Worm (Caenorhabditis elegans) whole organism, mixed stage, embryonic: ENCODE measurements around the gene chil-25.

Source experiments
- bed-3 ChIP-seq: fragments of 200-800 bp; sonication (Bioruptor generic); optimal IDR thresholded peaks from 3 replicates; lab custom pipeline; 2018; ENCODE audit warnings: mild to moderate bottlenecking, missing genetic modification characterization, moderate library complexity, missing compliant biosample characterization
- ces-1 ChIP-seq: fragments of 150-350 bp; optimal IDR thresholded peaks from 2 replicates; lab custom pipeline; 2014; ENCODE audit warnings: missing biosample characterization, missing genetic modification reagents, missing genetic modification characterization
- elt-3 ChIP-seq: fragments of 150-350 bp; optimal IDR thresholded peaks from 2 replicates; lab custom pipeline; 2014; ENCODE audit warnings: missing biosample characterization, missing genetic modification characterization
- flh-1 ChIP-seq: fragments of 200-800 bp; sonication (Bioruptor generic); optimal IDR thresholded peaks from 2 replicates; lab custom pipeline; 2018; ENCODE audit warnings: mild to moderate bottlenecking, missing genetic modification characterization, moderate library complexity, missing compliant biosample characterization
- lsy-2 ChIP-seq: fragments of 150-350 bp; optimal IDR thresholded peaks from 2 replicates; lab custom pipeline; 2014; ENCODE audit warnings: missing biosample characterization, missing genetic modification characterization
- mab-5 ChIP-seq: fragments of 150-350 bp; optimal IDR thresholded peaks from 2 replicates; lab custom pipeline; 2014; ENCODE audit warnings: missing biosample characterization, missing genetic modification characterization
- nhr-12 ChIP-seq: fragments of 150-350 bp; optimal IDR thresholded peaks from 2 replicates; lab custom pipeline; 2014; ENCODE audit warnings: missing biosample characterization, missing genetic modification characterization
- nhr-237 ChIP-seq: fragments of 150-350 bp; optimal IDR thresholded peaks from 2 replicates; lab custom pipeline; 2014; ENCODE audit warnings: missing biosample characterization, missing genetic modification characterization
- nhr-76 ChIP-seq: sonication (generic microtip); optimal IDR thresholded peaks from 2 replicates; lab custom pipeline; 2017; ENCODE audit warnings: missing biosample characterization, missing genetic modification characterization
- pha-4 ChIP-seq: fragments of 150-350 bp; optimal IDR thresholded peaks from 2 replicates; lab custom pipeline; 2018; ENCODE audit warnings: missing biosample characterization, missing genetic modification reagents, missing genetic modification characterization
- sem-2 ChIP-seq: fragments of 200-800 bp; sonication (Bioruptor generic); optimal IDR thresholded peaks from 2 replicates; lab custom pipeline; 2018; ENCODE audit warnings: mild to moderate bottlenecking, missing genetic modification characterization, missing compliant biosample characterization
- snpc-4 ChIP-seq: fragments of 150-350 bp; optimal IDR thresholded peaks from 2 replicates; lab custom pipeline; 2014; ENCODE audit warnings: missing biosample characterization, missing genetic modification characterization
- tbx-8 ChIP-seq: fragments of 200-800 bp; sonication (Bioruptor generic); optimal IDR thresholded peaks from 2 replicates; lab custom pipeline; 2018; ENCODE audit warnings: mild to moderate bottlenecking, missing genetic modification characterization, moderate library complexity, missing compliant biosample characterization
- unc-62 ChIP-seq: fragments of 150-350 bp; optimal IDR thresholded peaks from 2 replicates; lab custom pipeline; 2014; ENCODE audit warnings: missing biosample characterization, missing genetic modification reagents, missing genetic modification characterization

ce11 chrII:9438227-9438626 is 36.0 kb downstream of the chil-25 start, which contains the start of gene chil-13:
- TF ChIP-seq elt-3 (tag; lab: Kevin White, UChicago) (no peak), nhr-76 (no peak), tbx-8 (GFP tag; lab: Kevin White, UChicago) (no peak), snpc-4 (tag; lab: Kevin White, UChicago) (no peak), bed-3 (GFP tag; lab: Kevin White, UChicago) (no peak), nhr-237 (tag; lab: Kevin White, UChicago) (no peak), lsy-2 (tag; lab: Kevin White, UChicago) (no peak), sem-2 (no peak), ces-1 (GFP tag; lab: Kevin White, UChicago) (no peak), nhr-12 (no peak), flh-1 (GFP tag; lab: Kevin White, UChicago) (no peak), mab-5 (tag; lab: Kevin White, UChicago) (no peak), unc-62 (GFP tag; lab: Kevin White, UChicago) (no peak), pha-4 (tag; lab: Kevin White, UChicago) (no peak)
